Worm (Caenorhabditis elegans) whole organism, midembryonic: ENCODE results near the gene C24H11.2.
A peak's percentile ranks its signal among the peaks of the same experiment; 100 is the strongest.

Experiments
- T22C8.4 ChIP-seq: fragments of 200-800 bp; sonication (Bioruptor generic); IDR thresholded peaks from 2 replicates; pipeline ENCODE4 v1.3.6; 2022; ENCODE audit warnings: missing genetic modification characterization, missing compliant biosample characterization
- cog-1 ChIP-seq: sonication (generic microtip); optimal IDR thresholded peaks from 2 replicates; lab custom pipeline; 2016; ENCODE audit warnings: missing genetic modification characterization, missing compliant biosample characterization
- flt-1 ChIP-seq: fragments of 200-800 bp; sonication (Bioruptor generic); IDR thresholded peaks from 2 replicates; pipeline ENCODE4 v1.3.6; 2022; ENCODE audit warnings: missing genetic modification characterization, missing compliant biosample characterization
- klf-2 ChIP-seq: fragments of 200-800 bp; sonication (Bioruptor generic); conservative IDR thresholded peaks from 2 replicates; pipeline ENCODE4 v1.3.6; 2022; ENCODE audit warnings: missing genetic modification reagents, missing genetic modification characterization, missing compliant biosample characterization
- med-1 ChIP-seq: sonication (generic microtip); optimal IDR thresholded peaks from 2 replicates; lab custom pipeline; 2017; ENCODE audit warnings: missing genetic modification characterization, mild to moderate bottlenecking, missing compliant biosample characterization, antibody characterized with exemption, missing genetic modification reagents; ENCODE audit not compliant: insufficient read depth
- ref-1 ChIP-seq: fragments of 200-800 bp; sonication (Bioruptor generic); conservative IDR thresholded peaks from 2 replicates; pipeline ENCODE4 v1.3.6; 2022; ENCODE audit warnings: missing genetic modification reagents, missing genetic modification characterization, missing compliant biosample characterization
- tab-1 ChIP-seq: fragments of 200-800 bp; sonication (Bioruptor generic); IDR thresholded peaks from 2 replicates; pipeline ENCODE4 v1.3.6; 2022; ENCODE audit warnings: missing genetic modification characterization, missing compliant biosample characterization
- ztf-23 ChIP-seq: fragments of 200-800 bp; sonication (Bioruptor generic); IDR thresholded peaks from 2 replicates; pipeline ENCODE4 v1.3.6; 2022; ENCODE audit warnings: missing genetic modification reagents, missing genetic modification characterization, missing compliant biosample characterization
- ztf-29 ChIP-seq: fragments of 200-800 bp; sonication (Bioruptor generic); IDR thresholded peaks from 2 replicates; pipeline ENCODE4 v1.3.6; 2022; ENCODE audit warnings: missing genetic modification reagents, missing genetic modification characterization, missing compliant biosample characterization

Gene C24H11.2

DNA sequence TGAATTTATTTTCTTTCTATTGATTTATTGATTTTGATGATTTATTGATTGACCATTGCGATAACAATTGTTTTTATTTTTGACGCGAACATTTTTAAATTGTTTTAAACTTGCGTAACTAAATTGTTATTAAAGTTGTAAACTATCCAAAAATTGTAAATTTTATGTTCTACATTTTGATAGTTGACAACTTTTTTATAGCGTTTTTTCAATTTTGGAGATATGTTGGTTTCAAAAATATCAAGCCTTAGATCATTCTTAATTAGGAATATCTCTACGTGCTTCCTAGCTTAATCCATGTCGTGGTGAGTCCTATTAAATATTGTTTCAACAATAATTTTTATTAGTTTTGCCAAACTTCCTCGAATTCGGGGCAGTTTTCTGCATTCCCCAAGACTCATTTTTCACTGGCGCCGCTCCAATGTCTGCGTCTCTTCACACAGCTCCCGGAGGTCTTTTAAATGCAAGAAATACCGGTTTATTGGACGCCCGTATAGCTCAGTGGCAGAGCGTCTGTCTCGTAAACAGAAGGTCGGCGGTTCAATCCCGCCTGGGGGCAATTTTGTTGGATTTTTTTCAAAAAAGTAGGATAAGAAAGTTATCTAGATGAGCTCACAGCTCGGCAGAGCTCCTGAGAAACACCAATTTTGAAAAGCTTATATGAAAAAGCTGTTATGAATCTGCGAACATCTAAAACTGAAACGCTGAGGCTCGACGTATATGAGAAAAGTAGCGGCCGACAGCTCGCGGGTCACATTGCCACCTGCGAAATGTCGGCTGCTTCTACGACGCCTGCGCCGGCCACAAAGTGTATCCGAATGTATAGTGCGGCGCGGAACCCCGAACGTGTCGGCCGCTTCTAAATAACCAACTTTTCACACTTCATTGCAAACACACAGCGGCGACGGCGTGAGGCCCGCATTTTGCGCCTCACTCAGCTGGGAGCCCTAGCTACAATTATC lies at the start of gene C24H11.2:
TSS of gene C24H11.2 (minus strand) at position 51 of the 962 bp plus-strand sequence.
- TF ChIP-seq klf-2 (GFP tag; lab: Robert Waterston, UW) (peak; percentile 76), cog-1 (tag; lab: Kevin White, UChicago) (peak; percentile 4), T22C8.4 (GFP tag; lab: Robert Waterston, UW) (peak; percentile 35; the same call in 1 of the 2 replicates), tab-1 (peak; percentile 69; the same call in 1 of the 2 replicates), ztf-23 (GFP tag; lab: Robert Waterston, UW) (peak; percentile 71; the same call in 1 of the 2 replicates), flt-1 (GFP tag; lab: Robert Waterston, UW) (peak; percentile 73)

DNA sequence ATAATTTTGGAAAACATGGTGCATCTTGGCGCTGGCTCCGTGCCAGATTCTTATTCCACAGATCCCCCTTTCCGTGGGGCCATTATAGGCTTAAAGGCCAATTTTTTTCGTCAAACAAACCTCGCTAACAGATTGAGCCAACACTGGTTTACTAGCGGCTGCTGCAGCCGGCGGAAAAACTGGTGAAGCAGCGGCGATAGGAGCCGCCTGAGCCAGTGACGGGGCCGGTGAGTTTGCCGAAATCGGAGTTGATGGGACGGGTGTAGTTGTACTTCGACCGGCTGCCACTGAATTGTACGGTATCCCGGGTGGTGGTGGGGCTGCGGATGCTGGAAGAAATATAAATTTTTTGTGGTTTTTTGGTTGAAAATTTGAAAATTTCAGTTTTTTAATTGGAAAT lies 49.6 kb upstream of the C24H11.2 start:
- TF ChIP-seq ztf-23 (GFP tag; lab: Robert Waterston, UW) (no peak), med-1 (no peak), ztf-29 (GFP tag; lab: Robert Waterston, UW) (no peak), klf-2 (GFP tag; lab: Robert Waterston, UW) (no peak), cog-1 (tag; lab: Kevin White, UChicago) (no peak), T22C8.4 (GFP tag; lab: Robert Waterston, UW) (no peak), tab-1 (no peak), ref-1 (no peak), flt-1 (GFP tag; lab: Robert Waterston, UW) (no peak)

DNA sequence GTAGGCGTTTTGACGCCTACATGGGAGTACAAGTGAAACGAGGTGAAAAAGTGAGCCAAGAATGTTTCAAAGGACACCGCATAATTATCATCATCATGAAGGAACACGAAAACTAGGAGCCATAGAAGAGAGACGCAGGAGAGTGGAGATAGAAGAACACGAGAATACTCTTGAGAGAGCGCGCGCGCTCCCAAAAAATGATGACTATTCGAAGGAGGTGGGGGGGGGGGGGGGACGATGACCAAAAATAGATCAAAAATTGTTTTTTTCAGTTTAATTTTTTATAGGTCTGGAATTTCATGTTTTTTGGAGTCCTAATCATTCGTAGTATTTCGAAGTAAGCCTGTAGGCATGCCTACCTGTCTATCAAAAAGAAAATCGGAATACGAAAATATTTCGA lies 44.6 kb upstream of the C24H11.2 start:
- TF ChIP-seq ztf-29 (GFP tag; lab: Robert Waterston, UW) = no peak
- TF ChIP-seq med-1 = no peak
- no peak for TF ChIP-seq T22C8.4 (GFP tag; lab: Robert Waterston, UW)
- no peak for TF ChIP-seq ztf-23 (GFP tag; lab: Robert Waterston, UW)
- no peak for TF ChIP-seq ref-1
- no peak for TF ChIP-seq tab-1
- no peak for TF ChIP-seq cog-1 (tag; lab: Kevin White, UChicago)
- TF ChIP-seq flt-1 (GFP tag; lab: Robert Waterston, UW) = no peak
- no peak for TF ChIP-seq klf-2 (GFP tag; lab: Robert Waterston, UW)

DNA sequence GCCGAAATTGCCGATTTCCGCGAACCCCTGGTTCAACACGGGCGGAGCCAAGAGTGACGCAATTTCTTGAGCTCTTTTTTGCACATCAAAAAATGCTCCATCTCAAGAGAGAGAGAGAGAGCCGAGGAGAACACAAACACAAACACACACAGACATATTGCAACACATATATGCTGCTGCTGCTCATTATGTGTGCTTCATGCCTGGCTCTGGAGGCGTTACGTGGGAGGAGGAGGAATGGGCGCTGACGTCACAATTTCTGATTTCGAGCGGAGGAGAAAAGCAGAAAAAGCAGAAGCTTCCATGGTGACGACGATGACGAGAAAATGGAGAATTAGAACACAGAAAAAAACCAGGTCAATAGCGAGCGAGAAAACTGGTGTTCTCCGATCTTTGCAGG lies 43.9 kb upstream of the C24H11.2 start:
- TF ChIP-seq ref-1 (no peak), ztf-29 (GFP tag; lab: Robert Waterston, UW) (no peak), klf-2 (GFP tag; lab: Robert Waterston, UW) (no peak), tab-1 (no peak), cog-1 (tag; lab: Kevin White, UChicago) (no peak), flt-1 (GFP tag; lab: Robert Waterston, UW) (no peak), T22C8.4 (GFP tag; lab: Robert Waterston, UW) (no peak), ztf-23 (GFP tag; lab: Robert Waterston, UW) (no peak), med-1 (no peak)

DNA sequence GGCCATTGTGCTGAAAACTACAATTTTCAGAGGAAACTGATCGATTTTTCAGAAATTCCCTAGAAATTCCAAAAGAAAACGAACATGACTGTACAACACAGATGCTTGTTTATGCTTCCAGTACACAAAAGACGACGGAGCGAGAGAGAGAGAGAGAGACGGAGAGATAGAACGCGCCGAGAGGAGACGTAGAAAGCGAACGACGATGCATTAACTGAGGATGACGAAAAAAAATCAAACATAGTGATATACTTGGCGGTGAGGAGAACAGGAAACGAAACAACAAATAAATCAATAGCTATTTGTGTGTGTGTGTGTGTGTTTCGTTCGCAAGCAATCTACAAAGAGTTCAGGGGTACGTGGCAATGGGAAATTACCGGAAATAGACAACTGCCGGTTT lies 42.6 kb upstream of the C24H11.2 start:
- TF ChIP-seq klf-2 (GFP tag; lab: Robert Waterston, UW) (no peak), ztf-23 (GFP tag; lab: Robert Waterston, UW) (no peak), med-1 (no peak), flt-1 (GFP tag; lab: Robert Waterston, UW) (no peak), ref-1 (no peak), ztf-29 (GFP tag; lab: Robert Waterston, UW) (no peak), T22C8.4 (GFP tag; lab: Robert Waterston, UW) (no peak)

DNA sequence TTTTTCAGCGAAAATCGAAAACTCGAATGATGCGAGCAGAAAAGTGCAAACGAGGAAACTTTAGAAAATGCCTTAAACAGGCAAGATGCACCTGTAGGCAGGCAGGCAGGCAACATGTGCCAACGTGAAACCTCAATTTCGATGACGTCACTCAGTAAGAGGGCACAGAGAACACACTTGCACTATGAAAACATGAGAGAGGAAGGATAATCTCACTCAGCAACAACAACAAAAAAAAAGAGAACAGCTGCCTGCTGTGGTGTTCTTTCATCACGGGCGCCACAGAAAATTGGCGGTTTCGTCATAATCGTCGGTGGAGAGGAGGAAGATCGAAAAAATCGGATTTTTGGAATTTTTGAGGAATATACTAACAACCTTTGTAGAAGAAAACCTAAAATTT lies 42.0 kb upstream of the C24H11.2 start:
- TF ChIP-seq med-1 (no peak), T22C8.4 (GFP tag; lab: Robert Waterston, UW) (no peak), tab-1 (0 out of 2 replicates have a peak, but pooled peaks have one; percentile 17), klf-2 (GFP tag; lab: Robert Waterston, UW) (no peak), cog-1 (tag; lab: Kevin White, UChicago) (no peak)

DNA sequence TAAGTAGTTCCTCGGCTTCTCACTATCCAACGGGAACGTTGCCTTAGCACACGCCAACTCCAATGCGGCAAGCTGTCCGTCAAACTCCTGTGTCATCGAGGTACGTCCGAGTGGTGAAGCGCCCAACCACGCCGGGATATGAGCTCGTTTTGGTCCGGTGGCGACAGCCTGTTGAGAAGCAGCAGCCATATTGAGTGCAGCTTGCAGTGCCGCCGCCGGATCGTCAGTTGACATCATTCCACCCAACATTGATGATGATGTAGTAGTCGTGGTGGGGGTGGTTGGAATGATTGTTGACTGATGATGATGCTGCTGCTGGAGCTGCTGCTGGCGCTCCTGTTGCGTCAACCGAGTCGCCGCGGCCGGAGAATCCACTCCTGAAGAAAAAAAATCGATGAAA lies 41.3 kb upstream of the C24H11.2 start:
- TF ChIP-seq ref-1 (no peak), flt-1 (GFP tag; lab: Robert Waterston, UW) (no peak), tab-1 (no peak), ztf-23 (GFP tag; lab: Robert Waterston, UW) (no peak), ztf-29 (GFP tag; lab: Robert Waterston, UW) (no peak), med-1 (no peak)

DNA sequence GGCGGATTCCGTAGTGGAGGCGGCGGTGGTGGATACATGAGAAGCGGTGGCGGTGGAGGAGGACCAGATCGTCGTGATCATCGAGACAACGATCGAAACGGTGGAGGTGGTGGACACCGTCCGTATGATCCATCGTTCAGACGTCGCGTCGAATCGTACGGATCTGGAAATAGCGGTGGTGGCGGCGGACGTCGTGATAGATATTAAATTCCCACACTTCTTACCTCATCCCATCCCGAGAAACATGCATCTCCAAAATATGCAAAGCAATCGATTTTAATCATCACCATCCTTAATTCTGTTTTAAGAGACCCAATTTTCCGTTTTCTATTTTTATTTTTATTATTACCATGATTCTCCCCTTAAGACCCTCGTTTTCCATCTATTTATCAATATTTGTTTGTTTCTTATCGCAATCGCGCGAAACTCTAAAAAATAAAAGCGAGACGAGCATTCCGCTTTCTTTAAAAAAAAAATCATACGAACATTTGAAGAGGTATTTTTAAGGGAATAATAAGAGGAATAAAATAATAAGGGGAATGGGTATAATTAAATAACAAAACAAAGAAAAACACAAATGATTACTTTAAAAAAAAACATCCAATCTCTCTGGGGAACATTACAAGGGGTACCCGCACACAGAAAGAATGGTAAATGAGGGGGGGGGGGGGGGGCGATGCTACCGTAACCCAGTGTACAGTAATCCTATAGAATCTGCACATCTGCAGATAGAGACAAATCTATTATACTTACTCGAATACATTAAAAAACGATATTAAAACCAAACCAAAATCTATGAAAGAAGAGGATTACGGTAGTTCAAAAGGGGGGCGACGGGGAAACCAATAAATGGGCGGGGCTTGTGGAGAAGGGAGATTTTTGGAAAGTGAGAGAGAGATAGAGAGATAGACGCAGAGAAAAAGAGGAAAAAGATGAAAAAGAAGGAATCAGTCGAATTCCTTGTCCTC lies 38.7 kb upstream of the C24H11.2 start:
- TF ChIP-seq ref-1 (no peak), T22C8.4 (GFP tag; lab: Robert Waterston, UW) (0 out of 2 replicates have a peak, but pooled peaks have one; percentile 9)

DNA sequence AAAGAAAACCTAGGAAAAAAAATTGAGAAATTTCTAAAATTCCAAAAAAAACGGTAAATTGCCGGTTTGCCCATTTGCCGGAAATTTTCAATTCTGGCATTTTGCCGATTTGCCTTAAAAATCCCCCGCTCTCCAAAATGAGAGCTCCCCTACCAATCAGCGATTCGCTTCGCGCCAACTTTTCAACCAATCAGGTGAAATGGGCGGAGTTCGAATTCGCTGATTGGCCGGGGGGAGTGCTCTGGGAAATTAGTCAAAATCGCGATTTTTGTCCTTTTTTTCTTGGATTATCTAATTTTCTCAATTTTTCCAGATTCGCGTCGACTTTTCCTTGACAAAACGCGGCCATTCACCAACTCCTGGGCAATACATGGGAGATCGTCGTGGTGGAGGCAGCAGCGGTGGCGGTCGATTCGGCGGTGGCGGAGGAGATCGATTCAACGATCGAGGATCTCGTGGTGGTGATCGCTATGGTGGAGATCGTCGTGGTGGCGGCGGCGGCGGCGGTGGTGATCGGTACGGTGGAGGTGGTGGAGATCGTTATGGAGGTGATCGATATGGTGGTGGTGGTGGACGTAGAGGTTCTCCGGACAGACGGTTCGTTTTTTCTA lies 37.5 kb upstream of the C24H11.2 start:
- no peak for TF ChIP-seq ztf-29 (GFP tag; lab: Robert Waterston, UW)
- no peak for TF ChIP-seq klf-2 (GFP tag; lab: Robert Waterston, UW)
- TF ChIP-seq cog-1 (tag; lab: Kevin White, UChicago) = no peak
- peak; percentile 16; the same call in 1 of the 2 replicates for TF ChIP-seq ztf-23 (GFP tag; lab: Robert Waterston, UW)
